Worm (Caenorhabditis elegans): ENCODE measurements around the gene Y24F12A.1.
A peak's percentile ranks its signal among the peaks of the same experiment; 100 is the strongest.

The Y24F12A.1 gene

ce11 chrIV:11584853-11585252 lies 20.2 kb upstream of the Y24F12A.1 start:
- TF ChIP-seq him-1 (tag; optimal IDR thresholded peaks at IDR 0.05) (no peak), dao-5 (tag; optimal IDR thresholded peaks at IDR 0.05) (no peak), W03F9.2 (tag; optimal IDR thresholded peaks at IDR 0.05) (no peak)

- TF ChIP-seq W03F9.2 (tag; optimal IDR thresholded peaks at IDR 0.05) (no peak), him-1 (tag; optimal IDR thresholded peaks at IDR 0.05) (no peak), dao-5 (tag; optimal IDR thresholded peaks at IDR 0.05) (no peak)
These were observed 18.6 kb upstream of the Y24F12A.1 start for ce11 chrIV:11586484-11586883.

- no peak for TF ChIP-seq dao-5 (tag; optimal IDR thresholded peaks at IDR 0.05)
- TF ChIP-seq W03F9.2 (tag; optimal IDR thresholded peaks at IDR 0.05) = no peak
- no peak for TF ChIP-seq him-1 (tag; optimal IDR thresholded peaks at IDR 0.05)
These were observed 12.9 kb upstream of the Y24F12A.1 start, which contains the start of gene spe-36 for ce11 chrIV:11592165-11592564. spe-36 (minus strand) TSS chrIV:11592265.

- TF ChIP-seq him-1 (tag; optimal IDR thresholded peaks at IDR 0.05) = no peak
- peak; percentile 88 for TF ChIP-seq W03F9.2 (tag; optimal IDR thresholded peaks at IDR 0.05)
These were observed 12.2 kb upstream of the Y24F12A.1 start for ce11 chrIV:11592820-11593219.

- TF ChIP-seq him-1 (tag; optimal IDR thresholded peaks at IDR 0.05) (no peak), dao-5 (tag; optimal IDR thresholded peaks at IDR 0.05) (no peak), W03F9.2 (tag; optimal IDR thresholded peaks at IDR 0.05) (peak; percentile 43)
These were observed 11.5 kb upstream of the Y24F12A.1 start, which contains the start of gene F40F11.3 for ce11 chrIV:11593415-11594190. F40F11.3 (minus strand) TSS chrIV:11594003.

- TF ChIP-seq him-1 (tag; optimal IDR thresholded peaks at IDR 0.05) = peak; percentile 23
- TF ChIP-seq dao-5 (tag; optimal IDR thresholded peaks at IDR 0.05) = no peak
- no peak for TF ChIP-seq W03F9.2 (tag; optimal IDR thresholded peaks at IDR 0.05)
These were observed 10.8 kb upstream of the Y24F12A.1 start, which contains the start of gene mig-38 for ce11 chrIV:11594191-11594673. mig-38 (plus strand) TSS chrIV:11594244.

ce11 chrIV:11597079-11597478 lies 8.0 kb upstream of the Y24F12A.1 start:
- TF ChIP-seq W03F9.2 (tag; optimal IDR thresholded peaks at IDR 0.05) = no peak
- no peak for TF ChIP-seq dao-5 (tag; optimal IDR thresholded peaks at IDR 0.05)
- TF ChIP-seq him-1 (tag; optimal IDR thresholded peaks at IDR 0.05) = no peak

ce11 chrIV:11599717-11600116 lies 5.3 kb upstream of the Y24F12A.1 start:
- TF ChIP-seq dao-5 (tag; optimal IDR thresholded peaks at IDR 0.05) = no peak
- TF ChIP-seq him-1 (tag; optimal IDR thresholded peaks at IDR 0.05) = no peak

- TF ChIP-seq him-1 (tag; optimal IDR thresholded peaks at IDR 0.05) (peak; percentile 38), dao-5 (tag; optimal IDR thresholded peaks at IDR 0.05) (no peak), W03F9.2 (tag; optimal IDR thresholded peaks at IDR 0.05) (peak; percentile 88)
These were observed 3.2 kb upstream of the Y24F12A.1 start for ce11 chrIV:11601721-11602405.

- no peak for TF ChIP-seq W03F9.2 (tag; optimal IDR thresholded peaks at IDR 0.05)
- TF ChIP-seq him-1 (tag; optimal IDR thresholded peaks at IDR 0.05) = no peak
- TF ChIP-seq dao-5 (tag; optimal IDR thresholded peaks at IDR 0.05) = no peak
These were observed 2.5 kb upstream of the Y24F12A.1 start, which contains the start of gene rps-11 for ce11 chrIV:11602498-11603068. rps-11 (plus strand) TSS chrIV:11602641.

ce11 chrIV:11603265-11603840 lies 1.7 kb upstream of the Y24F12A.1 start:
- TF ChIP-seq him-1 (tag; optimal IDR thresholded peaks at IDR 0.05) (no peak), W03F9.2 (tag; optimal IDR thresholded peaks at IDR 0.05) (no peak), dao-5 (tag; optimal IDR thresholded peaks at IDR 0.05) (no peak)

ce11 chrIV:11620909-11621308 lies 15.9 kb downstream of the Y24F12A.1 start, which contains the start of gene dsl-5:
dsl-5 (minus strand) TSS chrIV:11621009.
- TF ChIP-seq him-1 (tag; optimal IDR thresholded peaks at IDR 0.05) = no peak
- TF ChIP-seq dao-5 (tag; optimal IDR thresholded peaks at IDR 0.05) = no peak
- TF ChIP-seq W03F9.2 (tag; optimal IDR thresholded peaks at IDR 0.05) = no peak

ce11 chrIV:11622336-11622735 lies 17.3 kb downstream of the Y24F12A.1 start:
- no peak for TF ChIP-seq W03F9.2 (tag; optimal IDR thresholded peaks at IDR 0.05)
- no peak for TF ChIP-seq him-1 (tag; optimal IDR thresholded peaks at IDR 0.05)
- no peak for TF ChIP-seq dao-5 (tag; optimal IDR thresholded peaks at IDR 0.05)

Data from whole organism, L4/young adult.